Worm (Caenorhabditis elegans): Measurements from ENCODE around the gene col-20.
A peak's percentile ranks its signal among the peaks of the same experiment; 100 is the strongest.
"Not testable (repeated sequence)": the region's sequence is repeated elsewhere in the genome, so short reads cannot be mapped to it uniquely, and the experiment has no call there.

The col-20 gene

ce11 chrII:4867476-4867875 is 3.1 kb downstream of the col-20 start, which contains the start of gene col-17:
TSS of gene col-17 (minus strand) at chrII:4867576.
- TF ChIP-seq nhr-28 (tag; optimal IDR thresholded peaks at IDR 0.05) (no peak), ZK546.5 (tag; optimal IDR thresholded peaks at IDR 0.05) (no peak), ama-1 (optimal IDR thresholded peaks at IDR 0.05) (no peak), elt-2 (tag; optimal IDR thresholded peaks at IDR 0.05) (no peak), nhr-11 (tag; optimal IDR thresholded peaks at IDR 0.05) (no peak), jun-1 (tag; optimal IDR thresholded peaks at IDR 0.05) (no peak), nhr-23 (tag; optimal IDR thresholded peaks at IDR 0.05) (no peak), snpc-4 (tag; optimal IDR thresholded peaks at IDR 0.05) (no peak), lin-15B (tag; optimal IDR thresholded peaks at IDR 0.05) (no peak), skn-1 (tag; optimal IDR thresholded peaks at IDR 0.05) (no peak), sea-2 (GFP tag; optimal IDR thresholded peaks at IDR 0.05) (no peak), nhr-77 (tag; optimal IDR thresholded peaks at IDR 0.05) (no peak), fkh-10 (GFP tag; optimal IDR thresholded peaks at IDR 0.05) (no peak), ceh-9 (tag; optimal IDR thresholded peaks at IDR 0.05) (no peak), egl-5 (tag; optimal IDR thresholded peaks at IDR 0.05) (no peak), ztf-11 (tag; optimal IDR thresholded peaks at IDR 0.05) (no peak), nhr-25 (tag; optimal IDR thresholded peaks at IDR 0.05) (no peak), nhr-43 (tag; optimal IDR thresholded peaks at IDR 0.05; ENCODE audit: poor library complexity, severe bottlenecking) (no peak)

ce11 chrII:4866045-4866444 is 4.5 kb downstream of the col-20 start:
- TF ChIP-seq nhr-77 (tag; optimal IDR thresholded peaks at IDR 0.05): peak; percentile 16
- TF ChIP-seq nhr-25 (tag; optimal IDR thresholded peaks at IDR 0.05): peak; percentile 78
- peak in 1 of 3 experiments; percentile 73 for TF ChIP-seq elt-3 (tag; optimal IDR thresholded peaks at IDR 0.05)
- peak; percentile 25 for TF ChIP-seq nfya-1 (tag; optimal IDR thresholded peaks at IDR 0.05; ENCODE audit: insufficient read depth)
- TF ChIP-seq pha-4 (tag; optimal IDR thresholded peaks at IDR 0.05): no peak
- TF ChIP-seq nhr-23 (tag; optimal IDR thresholded peaks at IDR 0.05): peak; percentile 64
- TF ChIP-seq fkh-10 (GFP tag; optimal IDR thresholded peaks at IDR 0.05): no peak
- peak; percentile 28 for TF ChIP-seq R02D3.7 (tag; optimal IDR thresholded peaks at IDR 0.05)
- TF ChIP-seq unc-62 (GFP tag; optimal IDR thresholded peaks at IDR 0.05): peak; percentile 50
- peak; percentile 91 for TF ChIP-seq ama-1 (optimal IDR thresholded peaks at IDR 0.05)
- peak; percentile 74 for TF ChIP-seq nhr-43 (tag; optimal IDR thresholded peaks at IDR 0.05; ENCODE audit: poor library complexity, severe bottlenecking)

ce11 chrII:4863357-4863756 is 7.2 kb downstream of the col-20 start, which contains the start of the genes mpst-4 and F11G11.14:
TSS of gene mpst-4 (minus strand) at chrII:4863457.
TSS of gene F11G11.14 (plus strand) at chrII:4863681.
- TF ChIP-seq ceh-16 (tag; optimal IDR thresholded peaks at IDR 0.05): no peak
- no peak for TF ChIP-seq aly-2 (tag; optimal IDR thresholded peaks at IDR 0.05)
- no peak for TF ChIP-seq nhr-67 (tag; optimal IDR thresholded peaks at IDR 0.05)
- TF ChIP-seq nhr-76 (tag; optimal IDR thresholded peaks at IDR 0.05): no peak
- no peak for TF ChIP-seq daf-12 (tag; optimal IDR thresholded peaks at IDR 0.05)
- TF ChIP-seq ztf-11 (tag; optimal IDR thresholded peaks at IDR 0.05): no peak
- no peak for TF ChIP-seq eor-1 (tag; optimal IDR thresholded peaks at IDR 0.05)
- no peak for TF ChIP-seq ceh-82 (tag; optimal IDR thresholded peaks at IDR 0.05)
- TF ChIP-seq lsy-12 (tag; optimal IDR thresholded peaks at IDR 0.05): no peak

ce11 chrII:4860260-4860659 is 10.3 kb downstream of the col-20 start, which contains the start of the genes nspd-5 and F11G11.4:
TSS of gene nspd-5 (minus strand) at chrII:4860360.
TSS of gene F11G11.4 (plus strand) at chrII:4860594.
- TF ChIP-seq fkh-2, aly-2, nhr-77 (tag; optimal IDR thresholded peaks at IDR 0.05): not testable (repeated sequence)

ce11 chrII:4858906-4859411 is 11.6 kb downstream of the col-20 start:
- TF ChIP-seq ama-1 (optimal IDR thresholded peaks at IDR 0.05) (peak; percentile 46), elt-2 (tag; optimal IDR thresholded peaks at IDR 0.05) (peak; percentile 4), nhr-76 (tag; optimal IDR thresholded peaks at IDR 0.05) (no peak), lsy-12 (tag; optimal IDR thresholded peaks at IDR 0.05) (peak; percentile 12)

Measured in whole organism, L3 larva.